Worm (Caenorhabditis elegans) whole organism, young adult: Measurements from ENCODE around the gene C09E9.1.

Source experiments
- B0336.3 ChIP-seq: fragments of 200-800 bp; sonication (Bioruptor generic); IDR thresholded peaks from 2 replicates; pipeline ENCODE4 v1.3.6; 2022; ENCODE audit warnings: missing genetic modification characterization, missing compliant biosample characterization
- F10E7.11 ChIP-seq: sonication (generic microtip); optimal IDR thresholded peaks from 2 replicates; lab custom pipeline; 2017; ENCODE audit warnings: mild to moderate bottlenecking, missing genetic modification characterization, moderate library complexity, missing compliant biosample characterization
- F57C9.4 ChIP-seq: sonication (generic microtip); optimal IDR thresholded peaks from 2 replicates; lab custom pipeline; 2017; ENCODE audit warnings: mild to moderate bottlenecking, missing genetic modification characterization, missing compliant biosample characterization
- attf-3 ChIP-seq: fragments of 200-800 bp; sonication (Bioruptor generic); conservative IDR thresholded peaks from 2 replicates; pipeline ENCODE4 v1.3.6; 2022; ENCODE audit warnings: missing genetic modification reagents, missing genetic modification characterization, missing compliant biosample characterization
- dpl-1 ChIP-seq: fragments of 150-350 bp; optimal IDR thresholded peaks from 2 replicates; lab custom pipeline; 2014; ENCODE audit warnings: missing biosample characterization, missing genetic modification reagents, missing genetic modification characterization
- lin-35 ChIP-seq, 3 experiments: fragments of 150-350 bp in 2 of 3; sonication (generic microtip) in 1 of 3; optimal IDR thresholded peaks; 2 replicates each; lab custom pipeline; 2014 to 2018; ENCODE audit warnings: missing biosample characterization in 3 of 3, missing genetic modification characterization in 3 of 3, missing genetic modification reagents in 3 of 3
- sea-2 ChIP-seq: fragments of 200-800 bp; sonication (Bioruptor generic); IDR thresholded peaks from 2 replicates; pipeline ENCODE4 v1.3.6; 2022; ENCODE audit warnings: missing genetic modification characterization, missing compliant biosample characterization
- zfh-2 ChIP-seq: fragments of 200-800 bp; sonication (Bioruptor generic); conservative IDR thresholded peaks from 2 replicates; pipeline ENCODE4 v1.3.6; 2022; ENCODE audit warnings: missing genetic modification reagents, missing genetic modification characterization, missing compliant biosample characterization
- ztf-28 ChIP-seq: fragments of 200-800 bp; sonication (Bioruptor generic); IDR thresholded peaks from 2 replicates; pipeline ENCODE4 v1.3.6; 2022; ENCODE audit warnings: missing genetic modification reagents, missing genetic modification characterization, missing compliant biosample characterization

DNA sequence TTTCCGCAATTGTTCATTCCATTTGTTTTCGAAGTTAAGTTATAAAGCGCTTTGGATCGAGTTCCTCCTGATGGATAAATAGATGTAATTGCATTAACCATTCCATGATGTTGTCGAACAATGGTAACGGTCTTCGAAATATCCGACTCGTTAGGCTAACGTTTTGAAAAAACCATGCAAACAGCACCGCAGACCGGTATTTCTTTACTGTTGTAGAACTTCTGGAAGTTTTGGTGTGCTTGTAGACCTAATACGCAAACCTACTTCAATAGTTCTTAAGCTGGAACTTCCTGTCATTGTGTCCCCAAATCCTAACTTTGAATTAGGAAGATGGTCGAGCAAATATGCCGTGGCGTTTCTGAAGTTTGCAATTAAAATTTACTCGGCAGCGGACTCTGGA, 29.4 kb upstream of the C09E9.1 start, which contains the start of gene F38A1.9:
- TF ChIP-seq attf-3 (GFP tag; lab: Robert Waterston, UW) = no peak
- TF ChIP-seq sea-2 (GFP tag; lab: Robert Waterston, UW) = no peak
- TF ChIP-seq lin-35 (GFP tag; optimal IDR thresholded peaks at IDR 0.05; lab: Kevin White, UChicago) = no peak
- no peak for TF ChIP-seq zfh-2 (GFP tag; lab: Robert Waterston, UW)
- TF ChIP-seq F10E7.11 (tag; lab: Kevin White, UChicago) = no peak
- no peak for TF ChIP-seq ztf-28 (GFP tag; lab: Robert Waterston, UW)
- no peak for TF ChIP-seq B0336.3 (GFP tag; lab: Robert Waterston, UW)
- no peak for TF ChIP-seq F57C9.4
- TF ChIP-seq dpl-1 (GFP tag; lab: Kevin White, UChicago) = no peak
